Fruit fly (Drosophila melanogaster) whole organism, embryonic: Measurements from ENCODE around the gene CG5521.

Source experiments
- B-H1 ChIP-seq: fragments of 200-800 bp; sonication (Bioruptor generic); IDR thresholded peaks from 3 replicates; pipeline ENCODE4 v1.3.6; 2022; ENCODE audit warnings: missing biosample characterization, missing genetic modification characterization
- CG10274 ChIP-seq: fragments of 200-800 bp; sonication (Bioruptor generic); optimal IDR thresholded peaks from 3 replicates; lab custom pipeline; 2017; ENCODE audit warnings: missing biosample characterization, mild to moderate bottlenecking, missing genetic modification characterization
- CG10462 ChIP-seq: fragments of 200-800 bp; sonication (Bioruptor generic); optimal IDR thresholded peaks from 2 replicates; lab custom pipeline; 2016; ENCODE audit warnings: missing biosample characterization, missing genetic modification characterization
- CG10543 ChIP-seq: fragments of 200-800 bp; sonication (Bioruptor generic); optimal IDR thresholded peaks from 3 replicates; lab custom pipeline; 2017; ENCODE audit warnings: missing biosample characterization, mild to moderate bottlenecking, missing genetic modification characterization, moderate library complexity
- CG11398 ChIP-seq: fragments of 200-800 bp; sonication (Bioruptor generic); optimal IDR thresholded peaks from 2 replicates; lab custom pipeline; 2016; ENCODE audit warnings: missing biosample characterization, missing genetic modification characterization
- CG11456 ChIP-seq: fragments of 200-800 bp; sonication (Bioruptor generic); IDR thresholded peaks from 3 replicates; pipeline ENCODE4 v1.3.6; 2022; ENCODE audit warnings: missing biosample characterization, missing genetic modification characterization
- CG13123 ChIP-seq: fragments of 200-800 bp; sonication (Bioruptor generic); optimal IDR thresholded peaks from 2 replicates; lab custom pipeline; 2016; ENCODE audit warnings: missing biosample characterization, missing genetic modification characterization
- CG13287 ChIP-seq: fragments of 200-800 bp; sonication (Bioruptor generic); IDR thresholded peaks from 2 replicates; pipeline ENCODE4 v1.3.6; 2022; ENCODE audit warnings: missing biosample characterization, missing genetic modification characterization; ENCODE audit not compliant: partially characterized antibody
- CG14441 ChIP-seq: fragments of 200-800 bp; sonication (Bioruptor generic); IDR thresholded peaks from 2 replicates; pipeline ENCODE4 v1.3.6; 2022; ENCODE audit warnings: missing biosample characterization, missing genetic modification characterization
- CG15696 ChIP-seq: fragments of 200-800 bp; sonication (Bioruptor generic); optimal IDR thresholded peaks from 2 replicates; lab custom pipeline; 2019; ENCODE audit warnings: missing biosample characterization, mild to moderate bottlenecking, missing genetic modification characterization, moderate library complexity
- CG2129 ChIP-seq: fragments of 200-800 bp; sonication (Bioruptor generic); IDR thresholded peaks from 2 replicates; pipeline ENCODE4 v1.3.6; 2022; ENCODE audit warnings: missing biosample characterization, missing genetic modification characterization; ENCODE audit not compliant: partially characterized antibody
- CG31365 ChIP-seq: fragments of 200-800 bp; sonication (Bioruptor generic); optimal IDR thresholded peaks from 2 replicates; lab custom pipeline; 2018; ENCODE audit warnings: missing biosample characterization, mild to moderate bottlenecking, missing genetic modification characterization
- CG43689 ChIP-seq: fragments of 200-800 bp; sonication (Bioruptor generic); IDR thresholded peaks from 2 replicates; pipeline ENCODE4 v1.3.6; 2022; ENCODE audit warnings: missing biosample characterization, missing genetic modification characterization
- CG4854 ChIP-seq: fragments of 200-800 bp; sonication (Bioruptor generic); optimal IDR thresholded peaks from 2 replicates; lab custom pipeline; 2016; ENCODE audit warnings: missing biosample characterization, missing genetic modification characterization, inconsistent platforms
- CG6689 ChIP-seq: fragments of 200-800 bp; sonication (Bioruptor generic); IDR thresholded peaks from 2 replicates; pipeline ENCODE4 v1.3.6; 2022; ENCODE audit warnings: missing biosample characterization, missing genetic modification characterization
- CG6791 ChIP-seq: fragments of 200-800 bp; sonication (Bioruptor generic); IDR thresholded peaks from 3 replicates; pipeline ENCODE4 v1.3.6; 2022; ENCODE audit warnings: missing biosample characterization, missing genetic modification characterization; ENCODE audit not compliant: partially characterized antibody
- CG7372 ChIP-seq: fragments of 200-800 bp; sonication (Bioruptor generic); IDR thresholded peaks from 2 replicates; pipeline ENCODE4 v1.3.6; 2022; ENCODE audit warnings: missing biosample characterization, missing genetic modification characterization
- CG7786 ChIP-seq: fragments of 200-800 bp; sonication (Bioruptor generic); optimal IDR thresholded peaks from 2 replicates; lab custom pipeline; 2016; ENCODE audit warnings: missing biosample characterization, missing genetic modification characterization
- CG9437 ChIP-seq: fragments of 200-800 bp; sonication (Bioruptor generic); optimal IDR thresholded peaks from 2 replicates; lab custom pipeline; 2018; ENCODE audit warnings: missing biosample characterization, mild to moderate bottlenecking, missing genetic modification characterization
- CoRest ChIP-seq: fragments of 200-800 bp; sonication (Bioruptor generic); optimal IDR thresholded peaks from 3 replicates; lab custom pipeline; 2018; ENCODE audit warnings: missing biosample characterization, mild to moderate bottlenecking, missing genetic modification characterization, moderate library complexity
- D ChIP-seq, 2 experiments: fragments of 200-800 bp in 1 of 2; fragments of >200 bp in 1 of 2; sonication (Bioruptor generic) in 1 of 2; optimal IDR thresholded peaks; 2 replicates in 1 of 2; 3 replicates in 1 of 2; lab custom pipeline; 2017; ENCODE audit warnings: mild to moderate bottlenecking in 1 of 2, missing biosample characterization in 1 of 2, missing genetic modification characterization in 1 of 2, missing genetic modification reagents in 1 of 2
- H15 ChIP-seq: fragments of 200-800 bp; sonication (Bioruptor generic); IDR thresholded peaks from 3 replicates; pipeline ENCODE4 v1.3.6; 2022; ENCODE audit warnings: missing biosample characterization, missing genetic modification characterization
- HLH3B ChIP-seq: fragments of 200-800 bp; sonication (Bioruptor generic); IDR thresholded peaks from 2 replicates; pipeline ENCODE4 v1.3.6; 2022; ENCODE audit warnings: missing biosample characterization, missing genetic modification characterization
- HmgD ChIP-seq: fragments of 200-800 bp; sonication (Bioruptor generic); optimal IDR thresholded peaks from 3 replicates; lab custom pipeline; 2016; ENCODE audit warnings: missing biosample characterization, missing genetic modification characterization
- Kr ChIP-seq: fragments of 200-800 bp; sonication (Bioruptor generic); optimal IDR thresholded peaks from 2 replicates; lab custom pipeline; 2017; ENCODE audit warnings: missing biosample characterization, mild to moderate bottlenecking, missing genetic modification characterization
- Myb ChIP-seq: fragments of 200-800 bp; sonication (Bioruptor generic); optimal IDR thresholded peaks from 2 replicates; lab custom pipeline; 2016; ENCODE audit warnings: missing biosample characterization, missing genetic modification characterization
- Nf-YC ChIP-seq: fragments of 200-800 bp; optimal IDR thresholded peaks from 3 replicates; lab custom pipeline; 2019; ENCODE audit warnings: missing biosample characterization, mild to moderate bottlenecking, missing genetic modification characterization, moderate library complexity
- Side ChIP-seq: fragments of 200-800 bp; sonication (Bioruptor generic); optimal IDR thresholded peaks from 2 replicates; lab custom pipeline; 2016; ENCODE audit warnings: missing biosample characterization, missing genetic modification characterization
- Trl ChIP-seq, 3 experiments: fragments of >200 bp in 2 of 3; fragments of 200-800 bp in 1 of 3; sonication (Bioruptor generic) in 1 of 3; optimal IDR thresholded peaks; 2 replicates in 1 of 3; 3 replicates in 2 of 3; lab custom pipeline; 2016 to 2017; ENCODE audit warnings: missing biosample characterization in 1 of 3, missing genetic modification characterization in 1 of 3
- az2 ChIP-seq: fragments of 200-800 bp; sonication (Bioruptor generic); optimal IDR thresholded peaks from 3 replicates; lab custom pipeline; 2016; ENCODE audit warnings: missing biosample characterization, missing genetic modification characterization
- chn ChIP-seq: fragments of 200-800 bp; sonication (Bioruptor generic); optimal IDR thresholded peaks from 2 replicates; lab custom pipeline; 2016; ENCODE audit warnings: missing biosample characterization, missing genetic modification characterization
- crc ChIP-seq: fragments of 200-800 bp; sonication (Bioruptor generic); optimal IDR thresholded peaks from 2 replicates; lab custom pipeline; 2016; ENCODE audit warnings: missing biosample characterization, missing genetic modification characterization
- da ChIP-seq: fragments of 200-800 bp; sonication (Bioruptor generic); optimal IDR thresholded peaks from 2 replicates; lab custom pipeline; 2016; ENCODE audit warnings: missing biosample characterization, missing genetic modification characterization
- dan ChIP-seq: fragments of 200-800 bp; sonication (Bioruptor generic); IDR thresholded peaks from 2 replicates; pipeline ENCODE4 v1.3.6; 2022; ENCODE audit warnings: missing biosample characterization, missing genetic modification characterization
- dpn ChIP-seq, 2 experiments: fragments of 200-800 bp; sonication (Bioruptor generic); optimal IDR thresholded peaks; 3 replicates each; lab custom pipeline; 2016; ENCODE audit warnings: missing biosample characterization in 2 of 2, missing genetic modification characterization in 2 of 2
- dysf ChIP-seq: fragments of 200-800 bp; sonication (Bioruptor generic); IDR thresholded peaks from 3 replicates; pipeline ENCODE4 v1.3.6; 2022; ENCODE audit warnings: missing biosample characterization, missing genetic modification characterization
- emc ChIP-seq: fragments of 200-800 bp; sonication (Bioruptor generic); optimal IDR thresholded peaks from 2 replicates; lab custom pipeline; 2016; ENCODE audit warnings: missing biosample characterization, missing genetic modification characterization
- fu2 ChIP-seq: fragments of 200-800 bp; sonication (Bioruptor generic); optimal IDR thresholded peaks from 2 replicates; lab custom pipeline; 2016; ENCODE audit warnings: missing biosample characterization, missing genetic modification characterization
- ind ChIP-seq: fragments of 200-800 bp; sonication (Bioruptor generic); optimal IDR thresholded peaks from 3 replicates; lab custom pipeline; 2016; ENCODE audit warnings: missing biosample characterization, missing genetic modification characterization
- jigr1 ChIP-seq: fragments of 200-800 bp; sonication (Bioruptor generic); IDR thresholded peaks from 3 replicates; pipeline ENCODE4 v1.3.6; 2022; ENCODE audit warnings: missing biosample characterization, missing genetic modification characterization
- lov ChIP-seq, 2 experiments: fragments of 200-800 bp in 1 of 2; fragments of >200 bp in 1 of 2; sonication (Bioruptor generic) in 1 of 2; IDR thresholded peaks in 1 of 2; optimal IDR thresholded peaks in 1 of 2; 2 replicates in 1 of 2; 3 replicates in 1 of 2; pipeline versions ENCODE4 v1.3.6 to Lab custom; 2017 to 2022; ENCODE audit warnings: missing biosample characterization in 1 of 2, missing genetic modification characterization in 1 of 2
- mld ChIP-seq: fragments of 200-800 bp; sonication (Bioruptor generic); IDR thresholded peaks from 3 replicates; pipeline ENCODE4 v1.3.6; 2022; ENCODE audit warnings: missing biosample characterization, missing genetic modification characterization; ENCODE audit not compliant: partially characterized antibody
- sd ChIP-seq: fragments of 200-800 bp; sonication (Bioruptor generic); optimal IDR thresholded peaks from 3 replicates; lab custom pipeline; 2018; ENCODE audit warnings: missing biosample characterization, mild to moderate bottlenecking, missing genetic modification characterization, moderate library complexity
- shn ChIP-seq: fragments of 200-800 bp; sonication (Bioruptor generic); optimal IDR thresholded peaks from 3 replicates; lab custom pipeline; 2016; ENCODE audit warnings: missing biosample characterization, missing genetic modification characterization
- sisA ChIP-seq: fragments of 200-800 bp; sonication (Bioruptor generic); IDR thresholded peaks from 2 replicates; pipeline ENCODE4 v1.3.6; 2022; ENCODE audit warnings: missing biosample characterization, missing genetic modification characterization
- slou ChIP-seq: fragments of 200-800 bp; sonication (Bioruptor generic); optimal IDR thresholded peaks from 3 replicates; lab custom pipeline; 2016; ENCODE audit warnings: missing biosample characterization, missing genetic modification characterization
- slp2 ChIP-seq: fragments of 200-800 bp; sonication (Bioruptor generic); optimal IDR thresholded peaks from 2 replicates; lab custom pipeline; 2016; ENCODE audit warnings: missing biosample characterization, missing genetic modification characterization
- tll ChIP-seq, 2 experiments: fragments of 200-800 bp in 1 of 2; fragments of >200 bp in 1 of 2; sonication (Bioruptor generic) in 1 of 2; optimal IDR thresholded peaks; 2 replicates each; lab custom pipeline; 2017 to 2019; ENCODE audit warnings: missing biosample characterization in 2 of 2, missing genetic modification characterization in 2 of 2, mild to moderate bottlenecking in 1 of 2, moderate library complexity in 1 of 2
- vnd ChIP-seq: fragments of 200-800 bp; sonication (Bioruptor generic); IDR thresholded peaks from 3 replicates; pipeline ENCODE4 v1.3.6; 2022; ENCODE audit warnings: missing biosample characterization, missing genetic modification characterization; ENCODE audit not compliant: partially characterized antibody
- zen ChIP-seq: fragments of 200-800 bp; sonication (Bioruptor generic); optimal IDR thresholded peaks from 3 replicates; lab custom pipeline; 2018; ENCODE audit warnings: missing biosample characterization, mild to moderate bottlenecking, missing genetic modification characterization, moderate library complexity

Gene CG5521

DNA sequence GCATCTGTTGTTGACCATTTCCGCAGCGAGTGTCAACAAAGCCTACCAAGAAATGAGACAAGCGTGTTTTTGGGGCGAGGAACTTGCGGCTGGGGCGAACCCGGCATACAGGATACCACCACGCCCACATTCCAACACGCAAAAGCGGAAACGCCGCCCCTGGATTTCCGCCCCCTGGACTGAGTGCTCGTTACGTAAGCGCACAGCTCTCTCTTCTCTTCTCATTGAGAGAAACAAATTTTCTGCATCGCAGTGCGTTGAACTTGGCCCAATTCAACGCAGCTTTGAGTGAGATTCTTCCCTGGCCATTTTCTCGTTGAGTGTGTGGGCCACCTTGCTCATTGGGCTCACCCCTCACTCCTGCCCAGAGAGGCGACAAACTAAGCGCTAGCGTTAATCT lies 6.2 kb upstream of the CG5521 start (continued):
- TF ChIP-seq dysf (GFP tag; lab: Robert Waterston, UW), result no peak
- TF ChIP-seq vnd (GFP tag; lab: Robert Waterston, UW), result no peak
- TF ChIP-seq CG6791 (GFP tag; lab: Robert Waterston, UW), result no peak
- TF ChIP-seq H15 (GFP tag; lab: Robert Waterston, UW), result no peak
- no peak for TF ChIP-seq CG43689 (GFP tag; lab: Robert Waterston, UW)
- TF ChIP-seq ind, result no peak
- TF ChIP-seq Side, result no peak
- TF ChIP-seq sisA (GFP tag; lab: Robert Waterston, UW), result 0 out of 2 replicates have a peak, but pooled peaks have one; percentile 9
- no peak for TF ChIP-seq CG11398 (GFP tag; lab: Kevin White, UChicago)
- TF ChIP-seq da (GFP tag; lab: Kevin White, UChicago), result no peak
- no peak for TF ChIP-seq CG6689
- no peak for TF ChIP-seq HmgD (GFP tag; lab: Kevin White, UChicago)
- no peak for TF ChIP-seq CG11456 (GFP tag; lab: Robert Waterston, UW)
- no peak for TF ChIP-seq az2 (GFP tag; lab: Kevin White, UChicago)
- no peak for TF ChIP-seq slp2 (GFP tag; lab: Kevin White, UChicago)
- no peak for TF ChIP-seq dan
- TF ChIP-seq Nf-YC, result peak; percentile 21
- no peak for TF ChIP-seq fu2 (GFP tag; lab: Kevin White, UChicago)
- no peak for TF ChIP-seq CG4854 (GFP tag; lab: Kevin White, UChicago)
- no peak for TF ChIP-seq mld (GFP tag; lab: Robert Waterston, UW)
- TF ChIP-seq B-H1 (GFP tag; lab: Robert Waterston, UW), result no peak
- TF ChIP-seq D (optimal IDR thresholded peaks at IDR 0.05; lab: Kevin White, UChicago), result no peak
- TF ChIP-seq D (GFP tag; optimal IDR thresholded peaks at IDR 0.05; lab: Kevin White, UChicago), result no peak
- TF ChIP-seq tll (GFP tag; optimal IDR thresholded peaks at IDR 0.05; lab: Kevin White, UChicago), result no peak
- TF ChIP-seq sd (tag; lab: Kevin White, UChicago), result peak; percentile 78
- TF ChIP-seq CG7372 (GFP tag; lab: Robert Waterston, UW), result no peak
- no peak for TF ChIP-seq CG31365
- TF ChIP-seq CG15696, result no peak
- TF ChIP-seq chn (GFP tag; lab: Kevin White, UChicago), result no peak
- no peak for TF ChIP-seq jigr1 (GFP tag; lab: Robert Waterston, UW)
- no peak for TF ChIP-seq Kr (GFP tag; lab: Kevin White, UChicago)
- 0 out of 2 replicates have a peak, but pooled peaks have one; percentile 7 for TF ChIP-seq CG14441 (GFP tag; lab: Robert Waterston, UW)
- no peak for TF ChIP-seq CG13123 (GFP tag; lab: Kevin White, UChicago)
- no peak for TF ChIP-seq crc (GFP tag; lab: Kevin White, UChicago)
- no peak for TF ChIP-seq Myb
- no peak for TF ChIP-seq HLH3B (GFP tag; lab: Robert Waterston, UW)
- TF ChIP-seq CG7786 (GFP tag; lab: Kevin White, UChicago), result no peak
- peak; percentile 31 to 32 for TF ChIP-seq Trl (optimal IDR thresholded peaks at IDR 0.05; lab: Kevin White, UChicago)
- no peak for TF ChIP-seq Trl (GFP tag; optimal IDR thresholded peaks at IDR 0.05; lab: Kevin White, UChicago)
- no peak for TF ChIP-seq zen
- no peak for TF ChIP-seq shn (GFP tag; lab: Kevin White, UChicago)
- no peak for TF ChIP-seq CG2129 (GFP tag; lab: Robert Waterston, UW)
- TF ChIP-seq CG9437 (GFP tag; lab: Kevin White, UChicago), result no peak
- TF ChIP-seq CG13287 (GFP tag; lab: Robert Waterston, UW), result no peak
- no peak for TF ChIP-seq CoRest
- no peak for TF ChIP-seq emc (GFP tag; lab: Kevin White, UChicago)
- no peak for TF ChIP-seq dpn (GFP tag; optimal IDR thresholded peaks at IDR 0.05; lab: Kevin White, UChicago)
- TF ChIP-seq slou (GFP tag; lab: Kevin White, UChicago), result no peak
- peak; percentile 11 for TF ChIP-seq CG10543 (GFP tag; lab: Kevin White, UChicago)
- no peak for TF ChIP-seq CG10274 (GFP tag; lab: Kevin White, UChicago)
- no peak for TF ChIP-seq lov (optimal IDR thresholded peaks at IDR 0.05; lab: Kevin White, UChicago)
- no peak for TF ChIP-seq lov (GFP tag; IDR thresholded peaks at IDR 0.05; lab: Robert Waterston, UW)
- no peak for TF ChIP-seq CG10462 (GFP tag; lab: Kevin White, UChicago)
